Fruit fly (Drosophila melanogaster) whole organism, embryonic: ENCODE data around the gene CG15046.
A peak's percentile ranks its signal among the peaks of the same experiment; 100 is the strongest.

ENCODE experiments used
- Ada2b ChIP-seq: fragments of 200-800 bp; sonication (Bioruptor generic); IDR thresholded peaks from 2 replicates; pipeline ENCODE4 v1.3.6; 2022; ENCODE audit warnings: missing biosample characterization, missing genetic modification characterization
- CG12744 ChIP-seq: fragments of 200-800 bp; sonication (Bioruptor generic); optimal IDR thresholded peaks from 2 replicates; lab custom pipeline; 2016; ENCODE audit warnings: missing biosample characterization, missing genetic modification characterization
- CG13287 ChIP-seq: fragments of 200-800 bp; sonication (Bioruptor generic); IDR thresholded peaks from 2 replicates; pipeline ENCODE4 v1.3.6; 2022; ENCODE audit warnings: missing biosample characterization, missing genetic modification characterization; ENCODE audit not compliant: partially characterized antibody
- CG13624 ChIP-seq: fragments of 200-800 bp; sonication (Bioruptor generic); optimal IDR thresholded peaks from 2 replicates; lab custom pipeline; 2016; ENCODE audit warnings: missing biosample characterization, missing genetic modification characterization
- CG15011 ChIP-seq: fragments of 200-800 bp; sonication (Bioruptor generic); optimal IDR thresholded peaks from 3 replicates; lab custom pipeline; 2018; ENCODE audit warnings: missing biosample characterization, mild to moderate bottlenecking, missing genetic modification characterization
- CG16815 ChIP-seq: fragments of 200-800 bp; sonication (Bioruptor generic); optimal IDR thresholded peaks from 3 replicates; lab custom pipeline; 2017; ENCODE audit warnings: missing biosample characterization, mild to moderate bottlenecking, missing genetic modification characterization
- CG18764 ChIP-seq: fragments of 200-800 bp; sonication (Bioruptor generic); optimal IDR thresholded peaks from 3 replicates; lab custom pipeline; 2016; ENCODE audit warnings: missing biosample characterization, missing genetic modification characterization
- CG31224 ChIP-seq: fragments of 200-800 bp; sonication (Bioruptor generic); IDR thresholded peaks from 2 replicates; pipeline ENCODE4 v1.3.6; 2022; ENCODE audit warnings: missing biosample characterization, missing genetic modification characterization
- CG4617 ChIP-seq: fragments of 200-800 bp; sonication (Bioruptor generic); optimal IDR thresholded peaks from 3 replicates; lab custom pipeline; 2016; ENCODE audit warnings: missing biosample characterization, missing genetic modification characterization, borderline replicate concordance
- CG5180 ChIP-seq: fragments of 200-800 bp; sonication (Bioruptor generic); optimal IDR thresholded peaks from 3 replicates; lab custom pipeline; 2017; ENCODE audit warnings: missing biosample characterization, missing genetic modification characterization, mild to moderate bottlenecking, moderate library complexity, missing genetic modification reagents
- CG6654 ChIP-seq: fragments of 200-800 bp; sonication (Bioruptor generic); optimal IDR thresholded peaks from 2 replicates; lab custom pipeline; 2017; ENCODE audit warnings: missing biosample characterization, mild to moderate bottlenecking, missing genetic modification characterization
- CG6854 ChIP-seq: fragments of 200-800 bp; sonication (Bioruptor generic); optimal IDR thresholded peaks from 3 replicates; lab custom pipeline; 2017; ENCODE audit warnings: missing biosample characterization, mild to moderate bottlenecking, missing genetic modification characterization
- CG7839 ChIP-seq: fragments of 200-800 bp; sonication (Bioruptor generic); optimal IDR thresholded peaks from 3 replicates; lab custom pipeline; 2018; ENCODE audit warnings: missing biosample characterization, mild to moderate bottlenecking, missing genetic modification characterization, moderate library complexity
- CG8765 ChIP-seq: fragments of 200-800 bp; sonication (Bioruptor generic); IDR thresholded peaks from 2 replicates; pipeline ENCODE4 v1.3.6; 2022; ENCODE audit warnings: missing biosample characterization, missing genetic modification characterization
- Deaf1 ChIP-seq: fragments of 200-800 bp; optimal IDR thresholded peaks from 3 replicates; lab custom pipeline; 2019; ENCODE audit warnings: missing biosample characterization, mild to moderate bottlenecking, missing genetic modification characterization, moderate library complexity
- Drgx ChIP-seq: fragments of 200-800 bp; sonication (Bioruptor generic); IDR thresholded peaks from 2 replicates; pipeline ENCODE4 v1.3.6; 2022; ENCODE audit warnings: missing biosample characterization, missing genetic modification characterization
- HLH54F ChIP-seq: fragments of 200-800 bp; sonication (Bioruptor generic); optimal IDR thresholded peaks from 3 replicates; lab custom pipeline; 2016; ENCODE audit warnings: missing biosample characterization, missing genetic modification characterization
- HLHmδ ChIP-seq: fragments of 200-800 bp; sonication (Bioruptor generic); optimal IDR thresholded peaks from 2 replicates; lab custom pipeline; 2018; ENCODE audit warnings: missing biosample characterization, mild to moderate bottlenecking, missing genetic modification characterization, moderate library complexity
- Jarid2 ChIP-seq: fragments of 200-800 bp; sonication (Bioruptor generic); optimal IDR thresholded peaks from 3 replicates; lab custom pipeline; 2017; ENCODE audit warnings: mild to moderate bottlenecking, missing biosample characterization, missing genetic modification reagents, missing genetic modification characterization
- Lpt ChIP-seq: fragments of >200 bp; optimal IDR thresholded peaks from 2 replicates; lab custom pipeline; 2018; ENCODE audit warnings: missing biosample characterization, missing genetic modification characterization
- Med ChIP-seq: fragments of 200-800 bp; sonication (Bioruptor generic); peaks from one replicate; lab custom pipeline; 2016; ENCODE audit warnings: missing biosample characterization, missing genetic modification characterization, mild to moderate bottlenecking, inconsistent platforms, moderate library complexity
- Scr ChIP-seq: fragments of 200-800 bp; sonication (Bioruptor generic); IDR thresholded peaks from 2 replicates; pipeline ENCODE4 v1.3.6; 2022; ENCODE audit warnings: missing biosample characterization, missing genetic modification characterization; ENCODE audit not compliant: partially characterized antibody
- Sox102F ChIP-seq: fragments of 200-800 bp; sonication (Bioruptor generic); optimal IDR thresholded peaks from 2 replicates; lab custom pipeline; 2018; ENCODE audit warnings: missing biosample characterization, mild to moderate bottlenecking, missing genetic modification characterization, moderate library complexity
- Trl ChIP-seq, 3 experiments: fragments of >200 bp in 2 of 3; fragments of 200-800 bp in 1 of 3; sonication (Bioruptor generic) in 1 of 3; optimal IDR thresholded peaks; 2 replicates in 1 of 3; 3 replicates in 2 of 3; lab custom pipeline; 2016 to 2017; ENCODE audit warnings: missing biosample characterization in 1 of 3, missing genetic modification characterization in 1 of 3
- chinmo ChIP-seq: fragments of 200-800 bp; sonication (Bioruptor generic); IDR thresholded peaks from 4 replicates; pipeline ENCODE4 v1.3.6; 2022; ENCODE audit warnings: missing biosample characterization, missing genetic modification characterization; ENCODE audit not compliant: partially characterized antibody
- dan ChIP-seq: fragments of 200-800 bp; sonication (Bioruptor generic); IDR thresholded peaks from 2 replicates; pipeline ENCODE4 v1.3.6; 2022; ENCODE audit warnings: missing biosample characterization, missing genetic modification characterization
- grn ChIP-seq: fragments of 200-800 bp; sonication (Bioruptor generic); optimal IDR thresholded peaks from 3 replicates; lab custom pipeline; 2017; ENCODE audit warnings: missing biosample characterization, missing genetic modification characterization
- knrl ChIP-seq: fragments of 200-800 bp; sonication (Bioruptor generic); IDR thresholded peaks from 3 replicates; pipeline ENCODE4 v1.3.6; 2022; ENCODE audit warnings: missing biosample characterization, missing genetic modification characterization; ENCODE audit not compliant: partially characterized antibody
- nom ChIP-seq: fragments of 200-800 bp; sonication (Bioruptor generic); optimal IDR thresholded peaks from 2 replicates; lab custom pipeline; 2017; ENCODE audit warnings: missing biosample characterization, missing genetic modification characterization, mild to moderate bottlenecking, moderate library complexity, missing genetic modification reagents
- phol ChIP-seq: fragments of 200-800 bp; sonication (Bioruptor generic); optimal IDR thresholded peaks from 3 replicates; lab custom pipeline; 2018; ENCODE audit warnings: missing biosample characterization, mild to moderate bottlenecking, missing genetic modification characterization, moderate library complexity
- sens ChIP-seq: fragments of 200-800 bp; sonication (Bioruptor generic); peaks from one replicate; lab custom pipeline; 2016; ENCODE audit warnings: missing biosample characterization, missing genetic modification characterization
- shn ChIP-seq: fragments of 200-800 bp; sonication (Bioruptor generic); optimal IDR thresholded peaks from 3 replicates; lab custom pipeline; 2016; ENCODE audit warnings: missing biosample characterization, missing genetic modification characterization
- sim ChIP-seq: fragments of 200-800 bp; sonication (Bioruptor generic); IDR thresholded peaks from 2 replicates; pipeline ENCODE4 v1.3.6; 2022; ENCODE audit warnings: missing biosample characterization, missing genetic modification characterization
- sisA ChIP-seq: fragments of 200-800 bp; sonication (Bioruptor generic); IDR thresholded peaks from 2 replicates; pipeline ENCODE4 v1.3.6; 2022; ENCODE audit warnings: missing biosample characterization, missing genetic modification characterization
- slbo ChIP-seq: fragments of 200-800 bp; sonication (Bioruptor generic); IDR thresholded peaks from 2 replicates; pipeline ENCODE4 v1.3.6; 2022; ENCODE audit warnings: missing biosample characterization, missing genetic modification characterization
- slou ChIP-seq: fragments of 200-800 bp; sonication (Bioruptor generic); optimal IDR thresholded peaks from 3 replicates; lab custom pipeline; 2016; ENCODE audit warnings: missing biosample characterization, missing genetic modification characterization
- sob ChIP-seq: fragments of 200-800 bp; sonication (Bioruptor generic); IDR thresholded peaks from 2 replicates; pipeline ENCODE4 v1.3.6; 2022; ENCODE audit warnings: missing biosample characterization, missing genetic modification characterization
- unc-4 ChIP-seq: fragments of 200-800 bp; sonication (Bioruptor generic); IDR thresholded peaks from 2 replicates; pipeline ENCODE4 v1.3.6; 2022; ENCODE audit warnings: missing biosample characterization, missing genetic modification characterization; ENCODE audit not compliant: partially characterized antibody
- vnd ChIP-seq: fragments of 200-800 bp; sonication (Bioruptor generic); IDR thresholded peaks from 3 replicates; pipeline ENCODE4 v1.3.6; 2022; ENCODE audit warnings: missing biosample characterization, missing genetic modification characterization; ENCODE audit not compliant: partially characterized antibody
- vvl ChIP-seq: fragments of 200-800 bp; sonication (Bioruptor generic); IDR thresholded peaks from 2 replicates; pipeline ENCODE4 v1.3.6; 2022; ENCODE audit warnings: missing biosample characterization, missing genetic modification characterization
- zf30C ChIP-seq: fragments of 200-800 bp; sonication (Bioruptor generic); optimal IDR thresholded peaks from 3 replicates; lab custom pipeline; 2018; ENCODE audit warnings: missing biosample characterization, mild to moderate bottlenecking, missing genetic modification characterization

The CG15046 gene

dm6 chrX:18489509-18489908 is at the start of gene CG15046:
Gene CG15046 (minus strand): TSS chrX:18489620.
- TF ChIP-seq CG16815 (GFP tag; lab: Kevin White, UChicago), result no peak
- no peak for TF ChIP-seq CG6654 (GFP tag; lab: Kevin White, UChicago)
- TF ChIP-seq unc-4 (GFP tag; lab: Robert Waterston, UW), result 0 out of 2 replicates have a peak, but pooled peaks have one; percentile 28
- TF ChIP-seq Deaf1 (tag; lab: Kevin White, UChicago), result peak; percentile 27
- no peak for TF ChIP-seq CG7839 (tag; lab: Kevin White, UChicago)
- no peak for TF ChIP-seq HLHmδ (GFP tag; lab: Kevin White, UChicago)
- TF ChIP-seq CG13624 (GFP tag; lab: Kevin White, UChicago), result no peak
- TF ChIP-seq Drgx (GFP tag; lab: Robert Waterston, UW), result 0 out of 2 replicates have a peak, but pooled peaks have one; percentile 36
- no peak for TF ChIP-seq sob (GFP tag; lab: Robert Waterston, UW)
- peak; percentile 52 for TF ChIP-seq Jarid2 (GFP tag; lab: Kevin White, UChicago)
- TF ChIP-seq CG5180 (GFP tag; lab: Kevin White, UChicago), result peak; percentile 15
- TF ChIP-seq sim, result no peak
- TF ChIP-seq grn, result no peak
- peak; percentile 27 to 55 for TF ChIP-seq Trl (optimal IDR thresholded peaks at IDR 0.05; lab: Kevin White, UChicago)
- TF ChIP-seq Trl (GFP tag; optimal IDR thresholded peaks at IDR 0.05; lab: Kevin White, UChicago), result no peak
- TF ChIP-seq HLH54F (GFP tag; lab: Kevin White, UChicago), result no peak
- no peak for TF ChIP-seq Lpt (GFP tag; lab: Kevin White, UChicago)
- TF ChIP-seq shn (GFP tag; lab: Kevin White, UChicago), result no peak
- no peak for TF ChIP-seq CG8765 (GFP tag; lab: Robert Waterston, UW)
- TF ChIP-seq CG31224 (GFP tag; lab: Robert Waterston, UW), result no peak
- TF ChIP-seq CG13287 (GFP tag; lab: Robert Waterston, UW), result peak; percentile 19; the same call in 1 of the 2 replicates
- TF ChIP-seq CG6854, result no peak
- no peak for TF ChIP-seq Scr (GFP tag; lab: Robert Waterston, UW)
- no peak for TF ChIP-seq slbo (GFP tag; lab: Robert Waterston, UW)
- peak; percentile 36 for TF ChIP-seq nom
- TF ChIP-seq dan (GFP tag; lab: Robert Waterston, UW), result no peak
- TF ChIP-seq slou (GFP tag; lab: Kevin White, UChicago), result no peak
- TF ChIP-seq CG12744 (GFP tag; lab: Kevin White, UChicago), result no peak
- no peak for TF ChIP-seq CG15011
- no peak for TF ChIP-seq vnd
- TF ChIP-seq zf30C (GFP tag; lab: Kevin White, UChicago), result no peak
- TF ChIP-seq phol, result no peak
- no peak for TF ChIP-seq Sox102F
- peak; percentile 65 for TF ChIP-seq Med (GFP tag; lab: Kevin White, UChicago)
- TF ChIP-seq CG18764, result no peak
- no peak for TF ChIP-seq sens
- TF ChIP-seq knrl (GFP tag; lab: Robert Waterston, UW), result peak; percentile 22; the same call in 1 of the 3 replicates
- no peak for TF ChIP-seq sisA (GFP tag; lab: Robert Waterston, UW)
- 0 out of 4 replicates have a peak, but pooled peaks have one; percentile 60 for TF ChIP-seq chinmo (GFP tag; lab: Robert Waterston, UW)
- no peak for TF ChIP-seq vvl
- TF ChIP-seq CG4617, result no peak
- TF ChIP-seq Ada2b, result no peak
